Worm (Caenorhabditis elegans) whole organism, young adult: ENCODE measurements around the gene F07H5.7.

Source experiments
- let-607 ChIP-seq, 2 experiments: fragments of 200-800 bp in 1 of 2; sonication (Bioruptor generic) in 1 of 2; sonication (generic microtip) in 1 of 2; optimal IDR thresholded peaks; 2 replicates each; lab custom pipeline; 2016 to 2018; ENCODE audit warnings: mild to moderate bottlenecking in 2 of 2, missing compliant biosample characterization in 2 of 2, missing genetic modification characterization in 2 of 2, moderate library complexity in 2 of 2, missing genotype in 1 of 2
- lin-35 ChIP-seq, 3 experiments: fragments of 150-350 bp in 2 of 3; sonication (generic microtip) in 1 of 3; optimal IDR thresholded peaks; 2 replicates each; lab custom pipeline; 2014 to 2018; ENCODE audit warnings: missing biosample characterization in 3 of 3, missing genetic modification characterization in 3 of 3, missing genetic modification reagents in 3 of 3
- lsy-27 ChIP-seq: sonication (generic microtip); optimal IDR thresholded peaks from 2 replicates; lab custom pipeline; 2017; ENCODE audit warnings: missing genetic modification characterization, mild to moderate bottlenecking, missing compliant biosample characterization, antibody characterized with exemption, missing genotype, borderline replicate concordance; ENCODE audit not compliant: insufficient read depth
- snpc-4 ChIP-seq, 5 experiments: fragments of 150-350 bp in 1 of 5; sonication (generic microtip) in 4 of 5; optimal IDR thresholded peaks; 2 replicates each; lab custom pipeline; 2014 to 2018; ENCODE audit warnings: missing genetic modification characterization in 5 of 5, missing biosample characterization in 3 of 5, antibody characterized with exemption in 2 of 5, mild to moderate bottlenecking in 2 of 5, missing compliant biosample characterization in 2 of 5, missing genotype in 2 of 5, moderate library complexity in 2 of 5, missing genetic modification reagents in 1 of 5
- ztf-22 ChIP-seq: fragments of 200-800 bp; sonication (Bioruptor generic); optimal IDR thresholded peaks from 2 replicates; lab custom pipeline; 2018; ENCODE audit warnings: mild to moderate bottlenecking, missing genetic modification characterization, moderate library complexity, missing compliant biosample characterization
- ztf-28 ChIP-seq: fragments of 200-800 bp; sonication (Bioruptor generic); IDR thresholded peaks from 2 replicates; pipeline ENCODE4 v1.3.6; 2022; ENCODE audit warnings: missing genetic modification reagents, missing genetic modification characterization, missing compliant biosample characterization

ce11 chrII:8796391-8796790 is 2.4 kb upstream of the F07H5.7 start:
- TF ChIP-seq ztf-28 (GFP tag; lab: Robert Waterston, UW), result no peak
- no peak for TF ChIP-seq let-607 (tag; optimal IDR thresholded peaks at IDR 0.05; lab: Kevin White, UChicago)
- TF ChIP-seq ztf-22 (GFP tag; lab: Kevin White, UChicago), result no peak
- TF ChIP-seq snpc-4 (GFP tag; optimal IDR thresholded peaks at IDR 0.05; lab: Kevin White, UChicago), result no peak
- TF ChIP-seq snpc-4 (tag; optimal IDR thresholded peaks at IDR 0.05; lab: Kevin White, UChicago), result no peak
- TF ChIP-seq lsy-27 (tag; lab: Kevin White, UChicago), result no peak
- no peak for TF ChIP-seq lin-35 (GFP tag; optimal IDR thresholded peaks at IDR 0.05; lab: Kevin White, UChicago)
